Worm (Caenorhabditis elegans): ENCODE data around the gene str-46.

The str-46 gene

ce11 chrV:2934075-2934474, 34.3 kb upstream of the str-46 start, which contains the start of gene srh-247:
TSS of gene srh-247 (minus strand) at chrV:2934175.
- TF ChIP-seq ceh-16 (tag; optimal IDR thresholded peaks at IDR 0.05) (no peak), skn-1 (tag; optimal IDR thresholded peaks at IDR 0.05) (no peak)

ce11 chrV:2931252-2931651, 31.5 kb upstream of the str-46 start, which contains the start of gene C31B8.1:
TSS of gene C31B8.1 (plus strand) at chrV:2931552.
- TF ChIP-seq nhr-129 (tag; optimal IDR thresholded peaks at IDR 0.05) (no peak), elt-1 (tag; optimal IDR thresholded peaks at IDR 0.05) (no peak), F13H6.1 (tag; optimal IDR thresholded peaks at IDR 0.05) (no peak), dmd-4 (tag; optimal IDR thresholded peaks at IDR 0.05) (no peak), egl-27 (tag; optimal IDR thresholded peaks at IDR 0.05) (no peak), lsy-2 (tag; optimal IDR thresholded peaks at IDR 0.05) (no peak), fos-1 (tag; optimal IDR thresholded peaks at IDR 0.05) (no peak), unc-62 (GFP tag; optimal IDR thresholded peaks at IDR 0.05) (no peak), lin-13 (GFP tag; optimal IDR thresholded peaks at IDR 0.05) (no peak), nhr-12 (tag; optimal IDR thresholded peaks at IDR 0.05) (no peak), nhr-77 (tag; optimal IDR thresholded peaks at IDR 0.05) (no peak), nhr-237 (tag; optimal IDR thresholded peaks at IDR 0.05) (no peak), peb-1 (tag; optimal IDR thresholded peaks at IDR 0.05) (no peak), ztf-1 (GFP tag; conservative IDR thresholded peaks at IDR 0.05) (no peak), unc-55 (GFP tag; optimal IDR thresholded peaks at IDR 0.05) (no peak), sem-4 (tag; optimal IDR thresholded peaks at IDR 0.05) (no peak), nhr-11 (tag; optimal IDR thresholded peaks at IDR 0.05) (no peak), zag-1 (tag; optimal IDR thresholded peaks at IDR 0.05) (no peak)

ce11 chrV:2929753-2930152, 30.0 kb upstream of the str-46 start, which contains the start of gene C31B8.16:
TSS of gene C31B8.16 (plus strand) at chrV:2930053.
- TF ChIP-seq lin-13 (GFP tag; optimal IDR thresholded peaks at IDR 0.05) (no peak), unc-55 (GFP tag; optimal IDR thresholded peaks at IDR 0.05) (no peak), unc-39 (tag; optimal IDR thresholded peaks at IDR 0.05) (no peak), nhr-77 (tag; optimal IDR thresholded peaks at IDR 0.05) (no peak), peb-1 (tag; optimal IDR thresholded peaks at IDR 0.05) (no peak), nhr-25 (tag; optimal IDR thresholded peaks at IDR 0.05) (no peak), nhr-129 (tag; optimal IDR thresholded peaks at IDR 0.05) (no peak), C34F6.9 (tag; optimal IDR thresholded peaks at IDR 0.05) (no peak)

- no peak for TF ChIP-seq fos-1 (tag; optimal IDR thresholded peaks at IDR 0.05)
- no peak for TF ChIP-seq lin-39 (tag; optimal IDR thresholded peaks at IDR 0.05)
- no peak for TF ChIP-seq nhr-10 (tag; optimal IDR thresholded peaks at IDR 0.05)
- TF ChIP-seq nhr-21 (tag; optimal IDR thresholded peaks at IDR 0.05), result no peak
- no peak for TF ChIP-seq ZK546.5 (tag; optimal IDR thresholded peaks at IDR 0.05)
- no peak for TF ChIP-seq ztf-1 (GFP tag; conservative IDR thresholded peaks at IDR 0.05)
- no peak for TF ChIP-seq aly-2 (tag; optimal IDR thresholded peaks at IDR 0.05)
- no peak for TF ChIP-seq peb-1 (tag; optimal IDR thresholded peaks at IDR 0.05)
- TF ChIP-seq gmeb-1 (tag; optimal IDR thresholded peaks at IDR 0.05), result no peak
- no peak for TF ChIP-seq ceh-16 (tag; optimal IDR thresholded peaks at IDR 0.05)
- TF ChIP-seq zag-1 (tag; optimal IDR thresholded peaks at IDR 0.05), result no peak
Measured at ce11 chrV:2927553-2927952, 27.8 kb upstream of the str-46 start, which contains the start of gene C31B8.12. TSS of gene C31B8.12 (minus strand) at chrV:2927653.

- TF ChIP-seq peb-1 (tag; optimal IDR thresholded peaks at IDR 0.05) (no peak), elt-1 (tag; optimal IDR thresholded peaks at IDR 0.05) (no peak), elt-3 (tag; optimal IDR thresholded peaks at IDR 0.05) (no peak), unc-62 (GFP tag; optimal IDR thresholded peaks at IDR 0.05) (no peak), unc-55 (GFP tag; optimal IDR thresholded peaks at IDR 0.05) (no peak), nhr-77 (tag; optimal IDR thresholded peaks at IDR 0.05) (no peak), ZK546.5 (tag; optimal IDR thresholded peaks at IDR 0.05) (no peak), nhr-21 (tag; optimal IDR thresholded peaks at IDR 0.05) (no peak), sma-9 (GFP tag; optimal IDR thresholded peaks at IDR 0.05) (no peak), sma-9 (tag; optimal IDR thresholded peaks at IDR 0.05) (no peak), nhr-25 (tag; optimal IDR thresholded peaks at IDR 0.05) (no peak), gmeb-1 (tag; optimal IDR thresholded peaks at IDR 0.05) (no peak), lsy-2 (tag; optimal IDR thresholded peaks at IDR 0.05) (no peak), ceh-82 (tag; optimal IDR thresholded peaks at IDR 0.05) (no peak), C34F6.9 (tag; optimal IDR thresholded peaks at IDR 0.05) (no peak), lin-11 (tag; optimal IDR thresholded peaks at IDR 0.05) (no peak), lin-13 (GFP tag; optimal IDR thresholded peaks at IDR 0.05) (no peak), nhr-6 (tag; optimal IDR thresholded peaks at IDR 0.05) (no peak), mbf-1 (tag; optimal IDR thresholded peaks at IDR 0.05) (no peak)
Measured at ce11 chrV:2922594-2922993, 22.8 kb upstream of the str-46 start, which contains the start of gene srh-38. TSS of gene srh-38 (minus strand) at chrV:2922694.

Data from whole organism, L2 larva.